Worm (Caenorhabditis elegans): Measurements from ENCODE around the gene T28C12.2.

DNA sequence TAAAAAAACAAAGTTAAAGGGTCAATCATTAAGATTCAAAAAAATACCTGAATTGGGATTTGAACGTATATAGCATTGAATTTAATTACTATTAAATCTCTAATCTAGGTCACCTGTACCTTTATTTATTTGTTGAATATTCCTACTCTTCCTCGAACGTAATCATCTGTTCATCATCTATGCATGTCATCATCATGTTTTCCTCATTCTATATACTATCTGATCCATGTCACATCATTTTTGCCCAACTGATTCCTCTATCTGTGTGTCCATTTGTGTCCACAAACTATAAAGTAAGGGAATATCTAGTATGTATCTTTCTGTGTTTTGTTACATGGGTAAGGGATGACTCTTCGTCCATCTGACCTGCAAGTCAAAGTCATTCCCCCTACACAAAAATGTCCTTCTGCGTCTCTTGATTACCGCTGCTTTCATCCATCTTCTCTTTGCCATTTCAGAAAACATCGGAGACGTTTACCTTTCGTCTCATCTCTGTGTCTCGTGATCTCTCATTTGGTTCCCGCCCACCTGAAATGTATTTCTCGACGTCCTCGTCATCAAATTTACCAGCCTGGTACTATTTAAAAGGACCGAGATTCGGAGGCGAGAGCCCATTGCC is 6.1 kb upstream of the T28C12.2 start:
- TF ChIP-seq him-1 (tag; optimal IDR thresholded peaks at IDR 0.05) (no peak), W03F9.2 (tag; optimal IDR thresholded peaks at IDR 0.05) (no peak), dao-5 (tag; optimal IDR thresholded peaks at IDR 0.05) (no peak)
